Worm (Caenorhabditis elegans) whole organism, L1 larva: ENCODE measurements around the gene Y17D7B.2.
"Not testable (repeated sequence)": the region's sequence is repeated elsewhere in the genome, so short reads cannot be mapped to it uniquely, and the experiment has no call there.

Experiments
- C16A3.4 ChIP-seq: fragments of 150-350 bp; optimal IDR thresholded peaks from 2 replicates; lab custom pipeline; 2014; ENCODE audit warnings: missing biosample characterization, missing genetic modification characterization
- alr-1 ChIP-seq: fragments of 200-800 bp; sonication (Bioruptor generic); optimal IDR thresholded peaks from 2 replicates; lab custom pipeline; 2018; ENCODE audit warnings: borderline replicate concordance, mild to moderate bottlenecking, missing genetic modification characterization, missing compliant biosample characterization
- blmp-1 ChIP-seq: fragments of 150-350 bp; optimal IDR thresholded peaks from 2 replicates; lab custom pipeline; 2014; ENCODE audit warnings: missing biosample characterization, missing genetic modification characterization
- ceh-63 ChIP-seq: fragments of 200-800 bp; sonication (Bioruptor generic); optimal IDR thresholded peaks from 2 replicates; lab custom pipeline; 2018; ENCODE audit warnings: mild to moderate bottlenecking, missing genetic modification characterization, missing compliant biosample characterization
- ceh-8 ChIP-seq: fragments of 200-800 bp; sonication (Bioruptor generic); optimal IDR thresholded peaks from 2 replicates; lab custom pipeline; 2018; ENCODE audit warnings: mild to moderate bottlenecking, missing genetic modification characterization, moderate library complexity, missing compliant biosample characterization
- ceh-90 ChIP-seq: sonication (generic microtip); optimal IDR thresholded peaks from 2 replicates; lab custom pipeline; 2016; ENCODE audit warnings: missing genetic modification characterization, missing compliant biosample characterization
- ces-1 ChIP-seq: fragments of 150-350 bp; optimal IDR thresholded peaks from 2 replicates; lab custom pipeline; 2014; ENCODE audit warnings: missing biosample characterization, missing genetic modification reagents, missing genetic modification characterization
- efl-3 ChIP-seq: fragments of 200-800 bp; sonication (Bioruptor generic); optimal IDR thresholded peaks from 2 replicates; lab custom pipeline; 2018; ENCODE audit warnings: mild to moderate bottlenecking, missing genetic modification characterization, missing compliant biosample characterization
- egl-27 ChIP-seq, 2 experiments: fragments of 150-350 bp in 1 of 2; sonication (generic microtip); optimal IDR thresholded peaks; 3 replicates each; lab custom pipeline; 2017 to 2018; ENCODE audit warnings: missing biosample characterization in 2 of 2, missing genetic modification characterization in 2 of 2, missing genetic modification reagents in 2 of 2
- elt-2 ChIP-seq: sonication (generic microtip); optimal IDR thresholded peaks from 2 replicates; lab custom pipeline; 2016; ENCODE audit warnings: missing genetic modification characterization, mild to moderate bottlenecking, inconsistent platforms, missing compliant biosample characterization, missing genetic modification reagents
- fkh-8 ChIP-seq: sonication (generic microtip); optimal IDR thresholded peaks from 2 replicates; lab custom pipeline; 2016; ENCODE audit warnings: mild to moderate bottlenecking, missing genetic modification characterization, missing compliant biosample characterization
- grh-1 ChIP-seq: fragments of 200-800 bp; sonication (Bioruptor generic); IDR thresholded peaks from 2 replicates; pipeline ENCODE4 v1.3.6; 2022; ENCODE audit warnings: missing genetic modification reagents, missing genetic modification characterization, missing compliant biosample characterization
- hlh-17 ChIP-seq: fragments of 200-800 bp; sonication (Bioruptor generic); optimal IDR thresholded peaks from 2 replicates; lab custom pipeline; 2018; ENCODE audit warnings: missing genetic modification characterization, mild to moderate bottlenecking, missing compliant biosample characterization, moderate library complexity, borderline replicate concordance
- hlh-4 ChIP-seq: sonication (generic microtip); optimal IDR thresholded peaks from 2 replicates; lab custom pipeline; 2016; ENCODE audit warnings: mild to moderate bottlenecking, missing genetic modification characterization, missing compliant biosample characterization
- jun-1 ChIP-seq: fragments of 150-350 bp; optimal IDR thresholded peaks from 2 replicates; lab custom pipeline; 2014; ENCODE audit warnings: missing biosample characterization, missing genetic modification reagents, missing genetic modification characterization
- lin-13 ChIP-seq: fragments of 150-350 bp; optimal IDR thresholded peaks from 2 replicates; lab custom pipeline; 2014; ENCODE audit warnings: missing biosample characterization, missing genetic modification reagents, missing genetic modification characterization
- lin-14 ChIP-seq: fragments of 200-800 bp; sonication (Bioruptor generic); optimal IDR thresholded peaks from 2 replicates; lab custom pipeline; 2018; ENCODE audit warnings: mild to moderate bottlenecking, missing genetic modification characterization, moderate library complexity, missing compliant biosample characterization
- lin-15B ChIP-seq: fragments of 150-350 bp; sonication (generic microtip); optimal IDR thresholded peaks from 3 replicates; lab custom pipeline; 2014; ENCODE audit warnings: missing biosample characterization, missing genetic modification characterization
- lin-39 ChIP-seq: fragments of 150-350 bp; optimal IDR thresholded peaks from 2 replicates; lab custom pipeline; 2014; ENCODE audit warnings: missing biosample characterization, missing genetic modification reagents, missing genetic modification characterization
- lsy-2 ChIP-seq, 2 experiments: fragments of 150-350 bp; optimal IDR thresholded peaks; 2 replicates each; lab custom pipeline; 2014; ENCODE audit warnings: missing biosample characterization in 2 of 2, missing genetic modification characterization in 2 of 2
- mab-9 ChIP-seq: fragments of 200-800 bp; sonication (Bioruptor generic); IDR thresholded peaks from 2 replicates; pipeline ENCODE4 v1.3.6; 2022; ENCODE audit warnings: missing genetic modification reagents, missing genetic modification characterization, missing compliant biosample characterization
- mef-2 ChIP-seq: fragments of 150-350 bp; optimal IDR thresholded peaks from 2 replicates; lab custom pipeline; 2014; ENCODE audit warnings: missing biosample characterization, missing genetic modification characterization
- nhr-11 ChIP-seq: fragments of 150-350 bp; optimal IDR thresholded peaks from 2 replicates; lab custom pipeline; 2014; ENCODE audit warnings: missing biosample characterization, missing genetic modification characterization
- nhr-20 ChIP-seq: sonication (generic microtip); optimal IDR thresholded peaks from 2 replicates; lab custom pipeline; 2016; ENCODE audit warnings: mild to moderate bottlenecking, missing genetic modification characterization, missing compliant biosample characterization
- nhr-237 ChIP-seq: fragments of 150-350 bp; optimal IDR thresholded peaks from 2 replicates; lab custom pipeline; 2014; ENCODE audit warnings: missing biosample characterization, missing genetic modification characterization
- nhr-28 ChIP-seq: fragments of 150-350 bp; optimal IDR thresholded peaks from 2 replicates; lab custom pipeline; 2014; ENCODE audit warnings: missing biosample characterization, missing genetic modification characterization
- nhr-71 ChIP-seq: sonication (generic microtip); optimal IDR thresholded peaks from 2 replicates; lab custom pipeline; 2016; ENCODE audit warnings: mild to moderate bottlenecking, missing genetic modification characterization, moderate library complexity, missing compliant biosample characterization
- nhr-76 ChIP-seq: sonication (generic microtip); optimal IDR thresholded peaks from 2 replicates; lab custom pipeline; 2017; ENCODE audit warnings: missing biosample characterization, missing genetic modification characterization
- nhr-84 ChIP-seq: sonication (generic microtip); optimal IDR thresholded peaks from 2 replicates; lab custom pipeline; 2017; ENCODE audit warnings: missing biosample characterization, missing genetic modification characterization
- pag-3 ChIP-seq: sonication (generic microtip); optimal IDR thresholded peaks from 2 replicates; lab custom pipeline; 2017; ENCODE audit warnings: missing genetic modification characterization, mild to moderate bottlenecking, missing compliant biosample characterization, antibody characterized with exemption, borderline replicate concordance; ENCODE audit not compliant: insufficient read depth
- pax-3 ChIP-seq: fragments of 200-800 bp; sonication (Bioruptor generic); optimal IDR thresholded peaks from 2 replicates; lab custom pipeline; 2018; ENCODE audit warnings: mild to moderate bottlenecking, missing genetic modification characterization, moderate library complexity, missing compliant biosample characterization
- rnt-1 ChIP-seq: sonication (generic microtip); optimal IDR thresholded peaks from 2 replicates; lab custom pipeline; 2016; ENCODE audit warnings: mild to moderate bottlenecking, missing genetic modification characterization, moderate library complexity, missing compliant biosample characterization
- skn-1 ChIP-seq: fragments of 150-350 bp; optimal IDR thresholded peaks from 2 replicates; lab custom pipeline; 2014; ENCODE audit warnings: missing biosample characterization, missing genetic modification characterization
- snu-23 ChIP-seq: sonication (generic microtip); optimal IDR thresholded peaks from 2 replicates; lab custom pipeline; 2016; ENCODE audit warnings: missing genetic modification characterization, missing compliant biosample characterization
- tbx-2 ChIP-seq: sonication (generic microtip); optimal IDR thresholded peaks from 2 replicates; lab custom pipeline; 2016; ENCODE audit warnings: missing genetic modification characterization, missing compliant biosample characterization
- unc-86 ChIP-seq: sonication (generic microtip); optimal IDR thresholded peaks from 2 replicates; lab custom pipeline; 2016; ENCODE audit warnings: missing genetic modification characterization, missing compliant biosample characterization
- unc-98 ChIP-seq: fragments of 200-800 bp; sonication (Bioruptor generic); IDR thresholded peaks from 2 replicates; pipeline ENCODE4 v1.3.6; 2022; ENCODE audit warnings: missing genetic modification characterization, missing compliant biosample characterization
- xbp-1 ChIP-seq: sonication (generic microtip); optimal IDR thresholded peaks from 2 replicates; lab custom pipeline; 2016; ENCODE audit warnings: missing genetic modification characterization, missing compliant biosample characterization
- zag-1 ChIP-seq: fragments of 150-350 bp; optimal IDR thresholded peaks from 2 replicates; lab custom pipeline; 2014; ENCODE audit warnings: missing biosample characterization, missing genetic modification characterization

The Y17D7B.2 gene

ce11 chrV:18762044-18762443 is 25.5 kb upstream of the Y17D7B.2 start, which contains the start of gene F11D11.22:
Gene F11D11.22 (plus strand): TSS chrV:18762344.
- not testable (repeated sequence) for TF ChIP-seq snu-23 (GFP tag; lab: Kevin White, UChicago); ces-1; hlh-4 (tag; lab: Kevin White, UChicago)
- TF ChIP-seq, all 84 proteins: peak for 0; not testable (repeated sequence) for 84

- no peak for TF ChIP-seq blmp-1
- no peak for TF ChIP-seq ceh-90 (tag; lab: Kevin White, UChicago)
- no peak for TF ChIP-seq hlh-17 (GFP tag; lab: Kevin White, UChicago)
- TF ChIP-seq grh-1 (GFP tag; lab: Robert Waterston, UW): no peak
- TF ChIP-seq rnt-1 (tag; lab: Kevin White, UChicago): no peak
- TF ChIP-seq, all 84 proteins: peak for 0
These were observed 17.6 kb upstream of the Y17D7B.2 start for ce11 chrV:18769902-18770301.

ce11 chrV:18770623-18771022 is 16.9 kb upstream of the Y17D7B.2 start, which contains the start of gene clec-255:
Gene clec-255 (minus strand): TSS chrV:18770723.
- no peak for TF ChIP-seq lin-13 (GFP tag; lab: Kevin White, UChicago)
- TF ChIP-seq pag-3 (tag; lab: Kevin White, UChicago): no peak
- TF ChIP-seq nhr-237 (tag; lab: Kevin White, UChicago): no peak
- TF ChIP-seq lsy-2 (tag; optimal IDR thresholded peaks at IDR 0.05; lab: Kevin White, UChicago): no peak
- TF ChIP-seq nhr-28 (tag; lab: Kevin White, UChicago): no peak
- TF ChIP-seq ceh-63: no peak
- no peak for TF ChIP-seq zag-1 (tag; lab: Kevin White, UChicago)

- TF ChIP-seq snu-23 (GFP tag; lab: Kevin White, UChicago): no peak
- no peak for TF ChIP-seq xbp-1 (tag; lab: Kevin White, UChicago)
- TF ChIP-seq lin-39 (tag; lab: Kevin White, UChicago): no peak
- no peak for TF ChIP-seq unc-86 (tag; lab: Kevin White, UChicago)
- no peak for TF ChIP-seq tbx-2 (tag; lab: Kevin White, UChicago)
- TF ChIP-seq nhr-20 (tag; lab: Kevin White, UChicago): no peak
- TF ChIP-seq lin-14: no peak
- no peak for TF ChIP-seq skn-1
- no peak for TF ChIP-seq jun-1 (tag; lab: Kevin White, UChicago)
- TF ChIP-seq ceh-8 (GFP tag; lab: Kevin White, UChicago): no peak
- TF ChIP-seq grh-1 (GFP tag; lab: Robert Waterston, UW): no peak
- no peak for TF ChIP-seq C16A3.4
- TF ChIP-seq hlh-17 (GFP tag; lab: Kevin White, UChicago): no peak
- TF ChIP-seq egl-27 (tag; optimal IDR thresholded peaks at IDR 0.05; lab: Kevin White, UChicago): no peak
- no peak for TF ChIP-seq fkh-8
- TF ChIP-seq nhr-28 (tag; lab: Kevin White, UChicago): no peak
- no peak for TF ChIP-seq alr-1 (tag; lab: Kevin White, UChicago)
- TF ChIP-seq lin-15B (tag; lab: Kevin White, UChicago): no peak
- no peak for TF ChIP-seq efl-3 (GFP tag; lab: Kevin White, UChicago)
These were observed 16.1 kb upstream of the Y17D7B.2 start, which contains the start of gene clec-256 for ce11 chrV:18771390-18771789. Gene clec-256 (plus strand): TSS chrV:18771690.

- TF ChIP-seq nhr-71 (tag; lab: Kevin White, UChicago) (no peak), mef-2 (tag; lab: Kevin White, UChicago) (no peak), lin-14 (no peak), mab-9 (no peak), elt-2 (tag; lab: Kevin White, UChicago) (no peak), lin-39 (tag; lab: Kevin White, UChicago) (no peak), lin-13 (GFP tag; lab: Kevin White, UChicago) (no peak), egl-27 (tag; optimal IDR thresholded peaks at IDR 0.05; lab: Kevin White, UChicago) (no peak), nhr-84 (tag; lab: Kevin White, UChicago) (no peak), nhr-11 (tag; lab: Kevin White, UChicago) (no peak), nhr-28 (tag; lab: Kevin White, UChicago) (no peak), rnt-1 (tag; lab: Kevin White, UChicago) (no peak), unc-98 (GFP tag; lab: Robert Waterston, UW) (no peak), pax-3 (tag; lab: Kevin White, UChicago) (no peak), alr-1 (tag; lab: Kevin White, UChicago) (no peak), nhr-76 (tag; lab: Kevin White, UChicago) (no peak), C16A3.4 (no peak), lin-15B (tag; lab: Kevin White, UChicago) (no peak), pag-3 (tag; lab: Kevin White, UChicago) (no peak), zag-1 (tag; lab: Kevin White, UChicago) (no peak)
These were observed 15.6 kb upstream of the Y17D7B.2 start for ce11 chrV:18771804-18772386.
